Worm (Caenorhabditis elegans): ENCODE data around the gene him-17.

him-17 gene

ce11 chrV:13193488-13194042, 17.1 kb downstream of the him-17 start, which contains the start of gene sun-1 (continued):
- TF ChIP-seq ceh-91 (GFP tag; IDR thresholded peaks at IDR 0.05) (0 out of 2 replicates have a peak, but pooled peaks have one; percentile 20), attf-3 (GFP tag; conservative IDR thresholded peaks at IDR 0.05) (0 out of 2 replicates have a peak, but pooled peaks have one; percentile 35), cebp-1 (GFP tag; IDR thresholded peaks at IDR 0.05) (no peak), cebp-1 (tag; optimal IDR thresholded peaks at IDR 0.05) (no peak), D2030.7 (GFP tag; IDR thresholded peaks at IDR 0.05) (no peak)

- TF ChIP-seq snpc-1.3 (tag; optimal IDR thresholded peaks at IDR 0.05; ENCODE audit: insufficient read depth) = no peak
- TF ChIP-seq T26A5.8 (tag; optimal IDR thresholded peaks at IDR 0.05) = no peak
- TF ChIP-seq lag-1 (GFP tag; IDR thresholded peaks at IDR 0.05) = no peak
- TF ChIP-seq hlh-26 (GFP tag; conservative IDR thresholded peaks at IDR 0.05) = no peak
- no peak for TF ChIP-seq T07F8.4 (tag; optimal IDR thresholded peaks at IDR 0.05)
- no peak for TF ChIP-seq repo-1 (tag; optimal IDR thresholded peaks at IDR 0.05)
- no peak for TF ChIP-seq nhr-120 (GFP tag; IDR thresholded peaks at IDR 0.05)
- no peak for TF ChIP-seq mel-28 (tag; optimal IDR thresholded peaks at IDR 0.05; ENCODE audit: borderline replicate concordance)
- no peak for TF ChIP-seq nhr-90 (tag; optimal IDR thresholded peaks at IDR 0.05)
- no peak for TF ChIP-seq sptf-2 (GFP tag; optimal IDR thresholded peaks at IDR 0.05)
- TF ChIP-seq rpc-1 (optimal IDR thresholded peaks at IDR 0.05) = no peak
- TF ChIP-seq rpc-1 (tag; optimal IDR thresholded peaks at IDR 0.05) = no peak
- no peak for TF ChIP-seq rec-8 (tag; optimal IDR thresholded peaks at IDR 0.05)
- TF ChIP-seq ekl-4 (GFP tag; IDR thresholded peaks at IDR 0.05) = no peak
- TF ChIP-seq B0336.3 (GFP tag; IDR thresholded peaks at IDR 0.05) = no peak
- no peak for TF ChIP-seq ceh-79 (tag; optimal IDR thresholded peaks at IDR 0.05)
- no peak for TF ChIP-seq ccch-3 (GFP tag; optimal IDR thresholded peaks at IDR 0.05)
Measured at ce11 chrV:13195548-13195947, 19.0 kb downstream of the him-17 start, which contains the start of gene F57B1.1. Gene F57B1.1 (minus strand): TSS chrV:13195648.

- no peak for TF ChIP-seq snpc-1.3 (tag; optimal IDR thresholded peaks at IDR 0.05; ENCODE audit: insufficient read depth)
- no peak for TF ChIP-seq lin-26 (GFP tag; IDR thresholded peaks at IDR 0.05)
- TF ChIP-seq let-607 (tag; optimal IDR thresholded peaks at IDR 0.05) = no peak
- no peak for TF ChIP-seq F49E8.2 (tag; optimal IDR thresholded peaks at IDR 0.05; ENCODE audit: insufficient read depth)
Measured at ce11 chrV:13197823-13198222, 21.3 kb downstream of the him-17 start, which contains the start of gene F57B1.9. Gene F57B1.9 (minus strand): TSS chrV:13197923.

- TF ChIP-seq zfh-2 (GFP tag; conservative IDR thresholded peaks at IDR 0.05) = peak; percentile 56; the same call in 1 of the 2 replicates
- peak; percentile 93 for TF ChIP-seq egrh-3 (GFP tag; IDR thresholded peaks at IDR 0.05)
Measured at ce11 chrV:13198449-13199067, 22.0 kb downstream of the him-17 start.

ce11 chrV:13200609-13201008, 24.1 kb downstream of the him-17 start:
- TF ChIP-seq F39B2.1 (GFP tag; IDR thresholded peaks at IDR 0.05) (no peak), lin-40 (tag; optimal IDR thresholded peaks at IDR 0.05) (peak; percentile 0), ceh-27 (GFP tag; optimal IDR thresholded peaks at IDR 0.05) (peak; percentile 34)
